Worm (Caenorhabditis elegans) whole organism, mixed stage, embryonic: ENCODE results near the gene Y53F4B.17.

ENCODE experiments used
- M03D4.4 ChIP-seq: sonication (generic microtip); optimal IDR thresholded peaks from 2 replicates; lab custom pipeline; 2017; ENCODE audit warnings: mild to moderate bottlenecking, missing genetic modification characterization, missing compliant biosample characterization
- bed-3 ChIP-seq: fragments of 200-800 bp; sonication (Bioruptor generic); optimal IDR thresholded peaks from 3 replicates; lab custom pipeline; 2018; ENCODE audit warnings: mild to moderate bottlenecking, missing genetic modification characterization, moderate library complexity, missing compliant biosample characterization
- blmp-1 ChIP-seq: fragments of 150-350 bp; optimal IDR thresholded peaks from 2 replicates; lab custom pipeline; 2014; ENCODE audit warnings: missing biosample characterization, missing genetic modification characterization
- ceh-39 ChIP-seq: fragments of 150-350 bp; optimal IDR thresholded peaks from 2 replicates; lab custom pipeline; 2014; ENCODE audit warnings: missing biosample characterization, missing genetic modification characterization
- ceh-43 ChIP-seq: fragments of 200-800 bp; sonication (Bioruptor generic); optimal IDR thresholded peaks from 2 replicates; lab custom pipeline; 2018; ENCODE audit warnings: mild to moderate bottlenecking, missing genetic modification characterization, moderate library complexity, missing compliant biosample characterization
- cnd-1 ChIP-seq: fragments of 200-800 bp; sonication (Bioruptor generic); optimal IDR thresholded peaks from 2 replicates; lab custom pipeline; 2018; ENCODE audit warnings: mild to moderate bottlenecking, missing genetic modification characterization, missing compliant biosample characterization
- drap-1 ChIP-seq: fragments of 200-800 bp; sonication (Bioruptor generic); optimal IDR thresholded peaks from 3 replicates; lab custom pipeline; 2018; ENCODE audit warnings: mild to moderate bottlenecking, missing genetic modification characterization, missing compliant biosample characterization
- elt-1 ChIP-seq: sonication (generic microtip); optimal IDR thresholded peaks from 2 replicates; lab custom pipeline; 2017; ENCODE audit warnings: missing genetic modification characterization, mild to moderate bottlenecking, missing compliant biosample characterization, antibody characterized with exemption, moderate library complexity, borderline replicate concordance; ENCODE audit not compliant: insufficient read depth
- elt-3 ChIP-seq: fragments of 150-350 bp; optimal IDR thresholded peaks from 2 replicates; lab custom pipeline; 2014; ENCODE audit warnings: missing biosample characterization, missing genetic modification characterization
- flh-1 ChIP-seq: fragments of 200-800 bp; sonication (Bioruptor generic); optimal IDR thresholded peaks from 2 replicates; lab custom pipeline; 2018; ENCODE audit warnings: mild to moderate bottlenecking, missing genetic modification characterization, moderate library complexity, missing compliant biosample characterization
- ham-2 ChIP-seq: fragments of 200-800 bp; sonication (Bioruptor generic); optimal IDR thresholded peaks from 2 replicates; lab custom pipeline; 2018; ENCODE audit warnings: mild to moderate bottlenecking, missing genetic modification characterization, missing compliant biosample characterization
- hlh-1 ChIP-seq: fragments of 150-350 bp; optimal IDR thresholded peaks from 2 replicates; lab custom pipeline; 2014; ENCODE audit warnings: missing biosample characterization, missing genetic modification reagents, missing genetic modification characterization
- lin-13 ChIP-seq: fragments of 150-350 bp; optimal IDR thresholded peaks from 2 replicates; lab custom pipeline; 2014; ENCODE audit warnings: missing biosample characterization, missing genetic modification characterization
- lin-32 ChIP-seq: fragments of 200-800 bp; sonication (Bioruptor generic); optimal IDR thresholded peaks from 2 replicates; lab custom pipeline; 2018; ENCODE audit warnings: mild to moderate bottlenecking, missing genetic modification characterization, missing compliant biosample characterization
- lsy-2 ChIP-seq: fragments of 150-350 bp; optimal IDR thresholded peaks from 2 replicates; lab custom pipeline; 2014; ENCODE audit warnings: missing biosample characterization, missing genetic modification characterization
- mab-5 ChIP-seq: fragments of 150-350 bp; optimal IDR thresholded peaks from 2 replicates; lab custom pipeline; 2014; ENCODE audit warnings: missing biosample characterization, missing genetic modification characterization
- mls-2 ChIP-seq: sonication (generic microtip); optimal IDR thresholded peaks from 2 replicates; lab custom pipeline; 2016; ENCODE audit warnings: mild to moderate bottlenecking, missing genetic modification characterization, moderate library complexity, missing compliant biosample characterization
- nhr-12 ChIP-seq: fragments of 150-350 bp; optimal IDR thresholded peaks from 2 replicates; lab custom pipeline; 2014; ENCODE audit warnings: missing biosample characterization, missing genetic modification characterization
- nhr-2 ChIP-seq: fragments of 150-350 bp; optimal IDR thresholded peaks from 2 replicates; lab custom pipeline; 2014; ENCODE audit warnings: missing biosample characterization, missing genetic modification characterization
- nhr-237 ChIP-seq: fragments of 150-350 bp; optimal IDR thresholded peaks from 2 replicates; lab custom pipeline; 2014; ENCODE audit warnings: missing biosample characterization, missing genetic modification characterization
- nhr-28 ChIP-seq: fragments of 150-350 bp; optimal IDR thresholded peaks from 2 replicates; lab custom pipeline; 2014; ENCODE audit warnings: missing biosample characterization, missing genetic modification characterization
- nhr-76 ChIP-seq: sonication (generic microtip); optimal IDR thresholded peaks from 2 replicates; lab custom pipeline; 2017; ENCODE audit warnings: missing biosample characterization, missing genetic modification characterization
- pha-4 ChIP-seq: fragments of 150-350 bp; optimal IDR thresholded peaks from 2 replicates; lab custom pipeline; 2018; ENCODE audit warnings: missing biosample characterization, missing genetic modification reagents, missing genetic modification characterization
- sem-2 ChIP-seq: fragments of 200-800 bp; sonication (Bioruptor generic); optimal IDR thresholded peaks from 2 replicates; lab custom pipeline; 2018; ENCODE audit warnings: mild to moderate bottlenecking, missing genetic modification characterization, missing compliant biosample characterization
- snpc-4 ChIP-seq: fragments of 150-350 bp; optimal IDR thresholded peaks from 2 replicates; lab custom pipeline; 2014; ENCODE audit warnings: missing biosample characterization, missing genetic modification characterization
- sptf-1 ChIP-seq: sonication (generic microtip); optimal IDR thresholded peaks from 2 replicates; lab custom pipeline; 2017; ENCODE audit warnings: mild to moderate bottlenecking, missing genetic modification characterization, moderate library complexity, missing compliant biosample characterization
- tbx-8 ChIP-seq: fragments of 200-800 bp; sonication (Bioruptor generic); optimal IDR thresholded peaks from 2 replicates; lab custom pipeline; 2018; ENCODE audit warnings: mild to moderate bottlenecking, missing genetic modification characterization, moderate library complexity, missing compliant biosample characterization
- unc-120 ChIP-seq: sonication (generic microtip); optimal IDR thresholded peaks from 2 replicates; lab custom pipeline; 2017; ENCODE audit warnings: missing genetic modification characterization, missing compliant biosample characterization; ENCODE audit not compliant: poor library complexity, severe bottlenecking
- unc-39 ChIP-seq: fragments of 150-350 bp; optimal IDR thresholded peaks from 2 replicates; lab custom pipeline; 2014; ENCODE audit warnings: missing biosample characterization, missing genetic modification characterization
- zip-8 ChIP-seq: fragments of 150-350 bp; optimal IDR thresholded peaks from 2 replicates; lab custom pipeline; 2014; ENCODE audit warnings: missing biosample characterization, missing genetic modification characterization
- ztf-11 ChIP-seq: fragments of 150-350 bp; optimal IDR thresholded peaks from 2 replicates; lab custom pipeline; 2014; ENCODE audit warnings: missing biosample characterization, missing genetic modification characterization

Gene Y53F4B.17

ce11 chrII:15026389-15026788, 32.1 kb upstream of the Y53F4B.17 start:
- TF ChIP-seq elt-3 (tag; lab: Kevin White, UChicago) (no peak), ham-2 (GFP tag; lab: Kevin White, UChicago) (no peak), nhr-76 (tag; lab: Kevin White, UChicago) (no peak), elt-1 (tag; lab: Kevin White, UChicago) (no peak), cnd-1 (tag; lab: Kevin White, UChicago) (no peak), ceh-43 (GFP tag; lab: Kevin White, UChicago) (no peak), ceh-39 (no peak), bed-3 (GFP tag; lab: Kevin White, UChicago) (no peak), pha-4 (tag; lab: Kevin White, UChicago) (no peak), nhr-2 (no peak), nhr-28 (tag; lab: Kevin White, UChicago) (no peak), hlh-1 (tag; lab: Kevin White, UChicago) (no peak), ztf-11 (tag; lab: Kevin White, UChicago) (no peak), lsy-2 (tag; lab: Kevin White, UChicago) (no peak), mab-5 (tag; lab: Kevin White, UChicago) (no peak), M03D4.4 (no peak), sptf-1 (tag; lab: Kevin White, UChicago) (no peak), nhr-237 (no peak), flh-1 (GFP tag; lab: Kevin White, UChicago) (no peak), nhr-12 (tag; lab: Kevin White, UChicago) (no peak)
- TF ChIP-seq, all 35 proteins: peak for 0

- no peak for TF ChIP-seq unc-120 (tag; lab: Kevin White, UChicago)
- no peak for TF ChIP-seq mab-5 (tag; lab: Kevin White, UChicago)
- no peak for TF ChIP-seq tbx-8
- no peak for TF ChIP-seq ham-2 (GFP tag; lab: Kevin White, UChicago)
- TF ChIP-seq elt-3 (tag; lab: Kevin White, UChicago) = no peak
- TF ChIP-seq nhr-237 = no peak
- TF ChIP-seq snpc-4 (tag; lab: Kevin White, UChicago) = no peak
- no peak for TF ChIP-seq ceh-39
- TF ChIP-seq hlh-1 (tag; lab: Kevin White, UChicago) = no peak
- TF ChIP-seq unc-39 (tag; lab: Kevin White, UChicago) = no peak
- TF ChIP-seq nhr-12 (tag; lab: Kevin White, UChicago) = no peak
- no peak for TF ChIP-seq nhr-2
Observed at ce11 chrII:15037782-15038181, 20.7 kb upstream of the Y53F4B.17 start, which contains the start of gene Y53F4B.14. TSS of gene Y53F4B.14 (plus strand) at chrII:15037991.

ce11 chrII:15039104-15039503, 19.4 kb upstream of the Y53F4B.17 start, which contains the start of gene trip-4:
TSS of gene trip-4 (plus strand) at chrII:15039404.
- TF ChIP-seq blmp-1 = no peak
- TF ChIP-seq sptf-1 (tag; lab: Kevin White, UChicago) = no peak
- no peak for TF ChIP-seq hlh-1 (tag; lab: Kevin White, UChicago)
- TF ChIP-seq mls-2 (tag; lab: Kevin White, UChicago) = no peak
- no peak for TF ChIP-seq elt-3 (tag; lab: Kevin White, UChicago)
- no peak for TF ChIP-seq pha-4 (tag; lab: Kevin White, UChicago)
- TF ChIP-seq unc-39 (tag; lab: Kevin White, UChicago) = no peak
- TF ChIP-seq unc-120 (tag; lab: Kevin White, UChicago) = no peak
- no peak for TF ChIP-seq sem-2 (GFP tag; lab: Kevin White, UChicago)
- TF ChIP-seq zip-8 (tag; lab: Kevin White, UChicago) = no peak
- no peak for TF ChIP-seq lin-32

- TF ChIP-seq nhr-76 (tag; lab: Kevin White, UChicago) = no peak
- no peak for TF ChIP-seq nhr-28 (tag; lab: Kevin White, UChicago)
- TF ChIP-seq nhr-237 = no peak
- TF ChIP-seq snpc-4 (tag; lab: Kevin White, UChicago) = no peak
- no peak for TF ChIP-seq nhr-2
- no peak for TF ChIP-seq lin-13
- no peak for TF ChIP-seq unc-39 (tag; lab: Kevin White, UChicago)
- no peak for TF ChIP-seq lin-32
- TF ChIP-seq nhr-12 (tag; lab: Kevin White, UChicago) = no peak
- TF ChIP-seq mls-2 (tag; lab: Kevin White, UChicago) = no peak
- TF ChIP-seq, all 35 proteins: peak for 0
Observed at ce11 chrII:15042310-15042709, 16.1 kb upstream of the Y53F4B.17 start.

- no peak for TF ChIP-seq ceh-43 (GFP tag; lab: Kevin White, UChicago)
- no peak for TF ChIP-seq drap-1 (GFP tag; lab: Kevin White, UChicago)
- TF ChIP-seq blmp-1 = no peak
- no peak for TF ChIP-seq ztf-11 (tag; lab: Kevin White, UChicago)
- TF ChIP-seq lin-32 = no peak
- TF ChIP-seq sem-2 (GFP tag; lab: Kevin White, UChicago) = no peak
Observed at ce11 chrII:15071571-15071970, 13.1 kb downstream of the Y53F4B.17 start, which contains the start of gene Y53F4B.18. TSS of gene Y53F4B.18 (minus strand) at chrII:15071671.
